Worm (Caenorhabditis elegans) whole organism, late embryonic: ENCODE data around the gene T14G11.1.
A peak's percentile ranks its signal among the peaks of the same experiment; 100 is the strongest.

Source experiments
- C38D4.7 ChIP-seq: fragments of 200-800 bp; sonication (Bioruptor generic); optimal IDR thresholded peaks from 2 replicates; lab custom pipeline; 2018; ENCODE audit warnings: mild to moderate bottlenecking, missing genetic modification characterization, moderate library complexity, missing compliant biosample characterization
- F13H6.1 ChIP-seq: sonication (generic microtip); optimal IDR thresholded peaks from 2 replicates; lab custom pipeline; 2016; ENCODE audit warnings: missing genetic modification characterization, missing compliant biosample characterization
- K02D7.2 ChIP-seq: sonication (generic microtip); optimal IDR thresholded peaks from 2 replicates; lab custom pipeline; 2017; ENCODE audit warnings: mild to moderate bottlenecking, missing genetic modification characterization, missing compliant biosample characterization
- Y22D7AL.16 ChIP-seq: sonication (generic microtip); optimal IDR thresholded peaks from 2 replicates; lab custom pipeline; 2016; ENCODE audit warnings: missing genetic modification characterization, missing compliant biosample characterization
- ahr-1 ChIP-seq: sonication (generic microtip); optimal IDR thresholded peaks from 2 replicates; lab custom pipeline; 2016; ENCODE audit warnings: missing genetic modification characterization, missing compliant biosample characterization
- ceh-14 ChIP-seq: sonication (generic microtip); optimal IDR thresholded peaks from 2 replicates; lab custom pipeline; 2016; ENCODE audit warnings: missing genotype, missing genetic modification characterization, missing compliant biosample characterization
- ceh-18 ChIP-seq: sonication (generic microtip); optimal IDR thresholded peaks from 2 replicates; lab custom pipeline; 2016; ENCODE audit warnings: missing genetic modification characterization, missing compliant biosample characterization
- ceh-19 ChIP-seq: fragments of 200-800 bp; sonication (Bioruptor generic); optimal IDR thresholded peaks from 2 replicates; lab custom pipeline; 2018; ENCODE audit warnings: mild to moderate bottlenecking, missing genetic modification characterization, missing compliant biosample characterization
- ceh-22 ChIP-seq: sonication (generic microtip); optimal IDR thresholded peaks from 2 replicates; lab custom pipeline; 2017; ENCODE audit warnings: missing biosample characterization, missing genetic modification characterization
- ceh-30 ChIP-seq: fragments of 150-350 bp; optimal IDR thresholded peaks from 2 replicates; lab custom pipeline; 2014; ENCODE audit warnings: missing biosample characterization, missing genetic modification characterization
- ceh-31 ChIP-seq: sonication (generic microtip); optimal IDR thresholded peaks from 2 replicates; lab custom pipeline; 2016; ENCODE audit warnings: missing genetic modification characterization, missing compliant biosample characterization
- ceh-34 ChIP-seq: sonication (generic microtip); optimal IDR thresholded peaks from 2 replicates; lab custom pipeline; 2016; ENCODE audit warnings: mild to moderate bottlenecking, missing genetic modification characterization, missing compliant biosample characterization
- ceh-48 ChIP-seq: sonication (generic microtip); optimal IDR thresholded peaks from 2 replicates; lab custom pipeline; 2016; ENCODE audit warnings: missing genetic modification characterization, inconsistent platforms, missing compliant biosample characterization
- ceh-9 ChIP-seq: sonication (generic microtip); optimal IDR thresholded peaks from 2 replicates; lab custom pipeline; 2016; ENCODE audit warnings: mild to moderate bottlenecking, missing genetic modification characterization, inconsistent platforms, missing compliant biosample characterization
- dve-1 ChIP-seq: sonication (generic microtip); optimal IDR thresholded peaks from 2 replicates; lab custom pipeline; 2017; ENCODE audit warnings: antibody characterized with exemption, mild to moderate bottlenecking, missing genetic modification characterization, missing compliant biosample characterization
- elt-2 ChIP-seq: sonication (generic microtip); optimal IDR thresholded peaks from 2 replicates; lab custom pipeline; 2016; ENCODE audit warnings: missing genetic modification reagents, missing genetic modification characterization, missing compliant biosample characterization
- eyg-1 ChIP-seq: sonication (generic microtip); optimal IDR thresholded peaks from 2 replicates; lab custom pipeline; 2016; ENCODE audit warnings: missing genotype, missing genetic modification characterization, missing compliant biosample characterization
- fkh-10 ChIP-seq: fragments of 150-350 bp; optimal IDR thresholded peaks from 2 replicates; lab custom pipeline; 2014; ENCODE audit warnings: missing biosample characterization, missing genetic modification reagents, missing genetic modification characterization
- gmeb-2 ChIP-seq: sonication (generic microtip); optimal IDR thresholded peaks from 2 replicates; lab custom pipeline; 2016; ENCODE audit warnings: missing genetic modification characterization, inconsistent platforms, missing compliant biosample characterization
- hlh-15 ChIP-seq: sonication (generic microtip); optimal IDR thresholded peaks from 2 replicates; lab custom pipeline; 2016; ENCODE audit warnings: missing genetic modification characterization, missing compliant biosample characterization
- hlh-30 ChIP-seq: sonication (generic microtip); optimal IDR thresholded peaks from 2 replicates; lab custom pipeline; 2017; ENCODE audit warnings: antibody characterized with exemption, missing genetic modification characterization, missing compliant biosample characterization; ENCODE audit not compliant: insufficient read depth
- madf-2 ChIP-seq: sonication (generic microtip); optimal IDR thresholded peaks from 2 replicates; lab custom pipeline; 2017; ENCODE audit warnings: missing genetic modification characterization, missing compliant biosample characterization
- nfya-1 ChIP-seq: sonication (generic microtip); optimal IDR thresholded peaks from 2 replicates; lab custom pipeline; 2017; ENCODE audit warnings: missing genetic modification characterization, mild to moderate bottlenecking, missing compliant biosample characterization, antibody characterized with exemption, moderate library complexity
- pag-3 ChIP-seq: sonication (generic microtip); optimal IDR thresholded peaks from 2 replicates; lab custom pipeline; 2016; ENCODE audit warnings: missing compliant biosample characterization, missing genetic modification characterization, borderline replicate concordance
- pat-9 ChIP-seq: fragments of 200-800 bp; sonication (Bioruptor generic); optimal IDR thresholded peaks from 2 replicates; lab custom pipeline; 2018; ENCODE audit warnings: mild to moderate bottlenecking, missing genetic modification characterization, moderate library complexity, missing compliant biosample characterization
- pax-1 ChIP-seq: fragments of 150-350 bp; optimal IDR thresholded peaks from 2 replicates; lab custom pipeline; 2014; ENCODE audit warnings: missing biosample characterization, missing genetic modification characterization
- pha-2 ChIP-seq: sonication (generic microtip); optimal IDR thresholded peaks from 2 replicates; lab custom pipeline; 2017; ENCODE audit warnings: mild to moderate bottlenecking, missing genetic modification characterization, missing compliant biosample characterization
- pqm-1 ChIP-seq: sonication (generic microtip); optimal IDR thresholded peaks from 2 replicates; lab custom pipeline; 2016; ENCODE audit warnings: missing genetic modification characterization, missing compliant biosample characterization
- pros-1 ChIP-seq: fragments of 150-350 bp; optimal IDR thresholded peaks from 2 replicates; lab custom pipeline; 2014; ENCODE audit warnings: missing biosample characterization, missing genetic modification reagents, missing genetic modification characterization
- ref-2 ChIP-seq: sonication (generic microtip); optimal IDR thresholded peaks from 2 replicates; lab custom pipeline; 2016; ENCODE audit warnings: missing genetic modification characterization, missing compliant biosample characterization
- sdc-2 ChIP-seq: sonication (generic microtip); optimal IDR thresholded peaks from 2 replicates; lab custom pipeline; 2016; ENCODE audit warnings: missing genotype, missing genetic modification characterization, missing compliant biosample characterization
- syd-9 ChIP-seq: sonication (generic microtip); optimal IDR thresholded peaks from 2 replicates; lab custom pipeline; 2016; ENCODE audit warnings: mild to moderate bottlenecking, missing genetic modification characterization, moderate library complexity, missing compliant biosample characterization
- tbx-2 ChIP-seq: sonication (generic microtip); optimal IDR thresholded peaks from 2 replicates; lab custom pipeline; 2016; ENCODE audit warnings: missing genetic modification characterization, missing compliant biosample characterization
- ttx-3 ChIP-seq: sonication (generic microtip); optimal IDR thresholded peaks from 2 replicates; lab custom pipeline; 2016; ENCODE audit warnings: missing genetic modification reagents, missing genetic modification characterization, missing compliant biosample characterization
- unc-42 ChIP-seq: sonication (generic microtip); optimal IDR thresholded peaks from 2 replicates; lab custom pipeline; 2016; ENCODE audit warnings: missing genotype, missing genetic modification characterization, missing compliant biosample characterization
- unc-86 ChIP-seq: sonication (generic microtip); optimal IDR thresholded peaks from 2 replicates; lab custom pipeline; 2016; ENCODE audit warnings: missing genetic modification characterization, missing compliant biosample characterization

The T14G11.1 gene

ce11 chrX:2688583-2689220 is at the start of gene T14G11.1:
TSS of gene T14G11.1 (plus strand) at chrX:2688990.
- TF ChIP-seq hlh-15 (tag; lab: Kevin White, UChicago) (no peak), ceh-14 (tag; lab: Kevin White, UChicago) (peak; percentile 48), unc-86 (no peak), ceh-19 (peak; percentile 37), ceh-22 (tag; lab: Kevin White, UChicago) (no peak), ceh-18 (peak; percentile 73), ceh-31 (peak; percentile 61), ref-2 (peak; percentile 38), sdc-2 (tag; lab: Kevin White, UChicago) (peak; percentile 49), tbx-2 (tag; lab: Kevin White, UChicago) (peak; percentile 58), nfya-1 (tag; lab: Kevin White, UChicago) (peak; percentile 77), unc-42 (tag; lab: Kevin White, UChicago) (peak; percentile 70), ceh-34 (peak; percentile 42), ceh-48 (tag; lab: Kevin White, UChicago) (peak; percentile 58), ceh-30 (tag; lab: Kevin White, UChicago) (no peak), pax-1 (tag; lab: Kevin White, UChicago) (peak; percentile 9)

- TF ChIP-seq unc-42 (tag; lab: Kevin White, UChicago) (peak; percentile 41), Y22D7AL.16 (tag; lab: Kevin White, UChicago) (no peak)
Observed at ce11 chrX:2640556-2640955, 48.2 kb upstream of the T14G11.1 start.

ce11 chrX:2641094-2641493 is 47.7 kb upstream of the T14G11.1 start:
- TF ChIP-seq pros-1, result no peak
- no peak for TF ChIP-seq dve-1 (tag; lab: Kevin White, UChicago)

ce11 chrX:2654334-2654733 is 34.5 kb upstream of the T14G11.1 start:
- TF ChIP-seq ahr-1 (tag; lab: Kevin White, UChicago) (no peak), unc-86 (no peak), elt-2 (tag; lab: Kevin White, UChicago) (no peak), unc-42 (tag; lab: Kevin White, UChicago) (peak; percentile 10), ceh-9 (tag; lab: Kevin White, UChicago) (no peak), pax-1 (tag; lab: Kevin White, UChicago) (no peak), gmeb-2 (tag; lab: Kevin White, UChicago) (no peak), eyg-1 (no peak), ttx-3 (tag; lab: Kevin White, UChicago) (no peak), pag-3 (no peak), ceh-48 (tag; lab: Kevin White, UChicago) (no peak), ceh-31 (peak; percentile 35), pqm-1 (no peak), madf-2 (tag; lab: Kevin White, UChicago) (no peak), pha-2 (tag; lab: Kevin White, UChicago) (no peak), F13H6.1 (tag; lab: Kevin White, UChicago) (no peak), K02D7.2 (no peak)

- TF ChIP-seq C38D4.7 (GFP tag; lab: Kevin White, UChicago) (no peak), syd-9 (tag; lab: Kevin White, UChicago) (no peak), fkh-10 (GFP tag; lab: Kevin White, UChicago) (no peak), hlh-30 (tag; lab: Kevin White, UChicago) (no peak), ceh-9 (tag; lab: Kevin White, UChicago) (no peak), gmeb-2 (tag; lab: Kevin White, UChicago) (no peak), ceh-34 (no peak), eyg-1 (no peak), pat-9 (tag; lab: Kevin White, UChicago) (no peak)
- TF ChIP-seq, all 69 proteins: peak for 0
Observed at ce11 chrX:2663798-2664197, 25.0 kb upstream of the T14G11.1 start.
